Worm (Caenorhabditis elegans) whole organism, late embryonic: ENCODE measurements around the gene F54D5.2.

ENCODE experiments used
- C08G9.2 ChIP-seq: sonication (generic microtip); optimal IDR thresholded peaks from 2 replicates; lab custom pipeline; 2016; ENCODE audit warnings: mild to moderate bottlenecking, missing genetic modification characterization, moderate library complexity, missing compliant biosample characterization
- K02D7.2 ChIP-seq: sonication (generic microtip); optimal IDR thresholded peaks from 2 replicates; lab custom pipeline; 2017; ENCODE audit warnings: mild to moderate bottlenecking, missing genetic modification characterization, missing compliant biosample characterization
- Y22D7AL.16 ChIP-seq: sonication (generic microtip); optimal IDR thresholded peaks from 2 replicates; lab custom pipeline; 2016; ENCODE audit warnings: missing genetic modification characterization, missing compliant biosample characterization
- ahr-1 ChIP-seq: sonication (generic microtip); optimal IDR thresholded peaks from 2 replicates; lab custom pipeline; 2016; ENCODE audit warnings: missing genetic modification characterization, missing compliant biosample characterization
- ama-1 ChIP-seq: fragments of 150-350 bp; optimal IDR thresholded peaks from 2 replicates; lab custom pipeline; 2014
- ceh-18 ChIP-seq: sonication (generic microtip); optimal IDR thresholded peaks from 2 replicates; lab custom pipeline; 2016; ENCODE audit warnings: missing genetic modification characterization, missing compliant biosample characterization
- ceh-34 ChIP-seq: sonication (generic microtip); optimal IDR thresholded peaks from 2 replicates; lab custom pipeline; 2016; ENCODE audit warnings: mild to moderate bottlenecking, missing genetic modification characterization, missing compliant biosample characterization
- ceh-48 ChIP-seq: sonication (generic microtip); optimal IDR thresholded peaks from 2 replicates; lab custom pipeline; 2016; ENCODE audit warnings: missing genetic modification characterization, inconsistent platforms, missing compliant biosample characterization
- ceh-6 ChIP-seq: fragments of 200-800 bp; sonication (Bioruptor generic); optimal IDR thresholded peaks from 2 replicates; lab custom pipeline; 2018; ENCODE audit warnings: mild to moderate bottlenecking, missing genetic modification characterization, missing compliant biosample characterization
- che-1 ChIP-seq: sonication (generic microtip); optimal IDR thresholded peaks from 2 replicates; lab custom pipeline; 2016; ENCODE audit warnings: mild to moderate bottlenecking, missing genetic modification characterization, missing compliant biosample characterization
- dmd-4 ChIP-seq: sonication (generic microtip); optimal IDR thresholded peaks from 2 replicates; lab custom pipeline; 2016; ENCODE audit warnings: borderline replicate concordance, missing genetic modification characterization, missing compliant biosample characterization
- dve-1 ChIP-seq: sonication (generic microtip); optimal IDR thresholded peaks from 2 replicates; lab custom pipeline; 2017; ENCODE audit warnings: antibody characterized with exemption, mild to moderate bottlenecking, missing genetic modification characterization, missing compliant biosample characterization
- elt-2 ChIP-seq: sonication (generic microtip); optimal IDR thresholded peaks from 2 replicates; lab custom pipeline; 2016; ENCODE audit warnings: missing genetic modification reagents, missing genetic modification characterization, missing compliant biosample characterization
- fax-1 ChIP-seq: sonication (generic microtip); optimal IDR thresholded peaks from 2 replicates; lab custom pipeline; 2016; ENCODE audit warnings: missing genotype, missing genetic modification characterization, missing compliant biosample characterization
- fkh-10 ChIP-seq: fragments of 150-350 bp; optimal IDR thresholded peaks from 2 replicates; lab custom pipeline; 2014; ENCODE audit warnings: missing biosample characterization, missing genetic modification reagents, missing genetic modification characterization
- gmeb-2 ChIP-seq: sonication (generic microtip); optimal IDR thresholded peaks from 2 replicates; lab custom pipeline; 2016; ENCODE audit warnings: missing genetic modification characterization, inconsistent platforms, missing compliant biosample characterization
- hlh-13 ChIP-seq: fragments of 200-800 bp; sonication (Bioruptor generic); optimal IDR thresholded peaks from 2 replicates; lab custom pipeline; 2018; ENCODE audit warnings: mild to moderate bottlenecking, missing genetic modification characterization, missing compliant biosample characterization
- hlh-30 ChIP-seq: sonication (generic microtip); optimal IDR thresholded peaks from 2 replicates; lab custom pipeline; 2017; ENCODE audit warnings: antibody characterized with exemption, missing genetic modification characterization, missing compliant biosample characterization; ENCODE audit not compliant: insufficient read depth
- lim-6 ChIP-seq: sonication (generic microtip); optimal IDR thresholded peaks from 2 replicates; lab custom pipeline; 2016; ENCODE audit warnings: missing genetic modification characterization, missing compliant biosample characterization
- lin-11 ChIP-seq: fragments of 200-800 bp; sonication (Bioruptor generic); optimal IDR thresholded peaks from 2 replicates; lab custom pipeline; 2018; ENCODE audit warnings: mild to moderate bottlenecking, missing genetic modification characterization, missing compliant biosample characterization
- madf-2 ChIP-seq: sonication (generic microtip); optimal IDR thresholded peaks from 2 replicates; lab custom pipeline; 2017; ENCODE audit warnings: missing genetic modification characterization, missing compliant biosample characterization
- mec-3 ChIP-seq: sonication (generic microtip); optimal IDR thresholded peaks from 2 replicates; lab custom pipeline; 2016; ENCODE audit warnings: borderline replicate concordance, missing genetic modification characterization, missing compliant biosample characterization
- nfya-1 ChIP-seq: sonication (generic microtip); optimal IDR thresholded peaks from 2 replicates; lab custom pipeline; 2017; ENCODE audit warnings: missing genetic modification characterization, mild to moderate bottlenecking, missing compliant biosample characterization, antibody characterized with exemption, moderate library complexity
- nhr-11 ChIP-seq: fragments of 150-350 bp; optimal IDR thresholded peaks from 2 replicates; lab custom pipeline; 2014; ENCODE audit warnings: missing biosample characterization, missing genetic modification characterization
- nhr-232 ChIP-seq: sonication (generic microtip); optimal IDR thresholded peaks from 2 replicates; lab custom pipeline; 2016; ENCODE audit warnings: missing genetic modification characterization, missing compliant biosample characterization
- npax-4 ChIP-seq: sonication (generic microtip); optimal IDR thresholded peaks from 2 replicates; lab custom pipeline; 2016; ENCODE audit warnings: missing genetic modification characterization, missing compliant biosample characterization
- odd-2 ChIP-seq: sonication (generic microtip); optimal IDR thresholded peaks from 2 replicates; lab custom pipeline; 2017; ENCODE audit warnings: antibody characterized with exemption, mild to moderate bottlenecking, missing genetic modification characterization, missing compliant biosample characterization
- pag-3 ChIP-seq: sonication (generic microtip); optimal IDR thresholded peaks from 2 replicates; lab custom pipeline; 2016; ENCODE audit warnings: missing compliant biosample characterization, missing genetic modification characterization, borderline replicate concordance
- pat-9 ChIP-seq: fragments of 200-800 bp; sonication (Bioruptor generic); optimal IDR thresholded peaks from 2 replicates; lab custom pipeline; 2018; ENCODE audit warnings: mild to moderate bottlenecking, missing genetic modification characterization, moderate library complexity, missing compliant biosample characterization
- pax-1 ChIP-seq: fragments of 150-350 bp; optimal IDR thresholded peaks from 2 replicates; lab custom pipeline; 2014; ENCODE audit warnings: missing biosample characterization, missing genetic modification characterization
- pha-2 ChIP-seq: sonication (generic microtip); optimal IDR thresholded peaks from 2 replicates; lab custom pipeline; 2017; ENCODE audit warnings: mild to moderate bottlenecking, missing genetic modification characterization, missing compliant biosample characterization
- rnt-1 ChIP-seq: sonication (generic microtip); optimal IDR thresholded peaks from 2 replicates; lab custom pipeline; 2016; ENCODE audit warnings: missing genetic modification characterization, missing compliant biosample characterization
- sdc-2 ChIP-seq: sonication (generic microtip); optimal IDR thresholded peaks from 2 replicates; lab custom pipeline; 2016; ENCODE audit warnings: missing genotype, missing genetic modification characterization, missing compliant biosample characterization
- sox-4 ChIP-seq: sonication (generic microtip); optimal IDR thresholded peaks from 2 replicates; lab custom pipeline; 2017; ENCODE audit warnings: mild to moderate bottlenecking, missing genetic modification characterization, inconsistent platforms, missing compliant biosample characterization
- tbx-7 ChIP-seq: sonication (generic microtip); optimal IDR thresholded peaks from 2 replicates; lab custom pipeline; 2016; ENCODE audit warnings: missing genotype, missing genetic modification characterization, missing compliant biosample characterization
- unc-3 ChIP-seq, 2 experiments: fragments of 200-800 bp in 1 of 2; sonication (Bioruptor generic) in 1 of 2; sonication (generic microtip) in 1 of 2; conservative IDR thresholded peaks in 1 of 2; optimal IDR thresholded peaks in 1 of 2; 2 replicates each; pipeline versions ENCODE4 v1.3.6 to Lab custom; 2016 to 2022; ENCODE audit warnings: missing compliant biosample characterization in 2 of 2, missing genetic modification characterization in 2 of 2, missing genetic modification reagents in 1 of 2
- unc-86 ChIP-seq: sonication (generic microtip); optimal IDR thresholded peaks from 2 replicates; lab custom pipeline; 2016; ENCODE audit warnings: missing genetic modification characterization, missing compliant biosample characterization
- zip-5 ChIP-seq: sonication (generic microtip); optimal IDR thresholded peaks from 2 replicates; lab custom pipeline; 2016; ENCODE audit warnings: missing genetic modification characterization, missing compliant biosample characterization
- ztf-16 ChIP-seq: sonication (generic microtip); optimal IDR thresholded peaks from 2 replicates; lab custom pipeline; 2017; ENCODE audit warnings: missing genetic modification characterization, missing compliant biosample characterization

Gene F54D5.2

ce11 chrII:11582698-11583097 is 9.7 kb downstream of the F54D5.2 start, which contains the start of gene ints-7:
TSS of gene ints-7 (plus strand) at chrII:11582849.
- TF ChIP-seq dmd-4 (tag; lab: Kevin White, UChicago) (no peak), unc-86 (tag; lab: Kevin White, UChicago) (no peak), hlh-13 (GFP tag; lab: Kevin White, UChicago) (no peak), ama-1 (no peak), ceh-48 (tag; lab: Kevin White, UChicago) (no peak), pat-9 (tag; lab: Kevin White, UChicago) (no peak), odd-2 (tag; lab: Kevin White, UChicago) (no peak), ztf-16 (tag; lab: Kevin White, UChicago) (no peak), tbx-7 (tag; lab: Kevin White, UChicago) (no peak), nfya-1 (tag; lab: Kevin White, UChicago) (no peak), madf-2 (tag; lab: Kevin White, UChicago) (no peak), npax-4 (tag; lab: Kevin White, UChicago) (no peak), unc-3 (GFP tag; conservative IDR thresholded peaks at IDR 0.05; lab: Robert Waterston, UW) (no peak), unc-3 (tag; optimal IDR thresholded peaks at IDR 0.05; lab: Kevin White, UChicago) (no peak), sdc-2 (tag; lab: Kevin White, UChicago) (no peak), K02D7.2 (tag; lab: Kevin White, UChicago) (no peak), ceh-6 (GFP tag; lab: Kevin White, UChicago) (no peak), ceh-18 (tag; lab: Kevin White, UChicago) (no peak), pha-2 (no peak)

ce11 chrII:11588304-11588703 is 15.3 kb downstream of the F54D5.2 start:
- no peak for TF ChIP-seq fax-1 (tag; lab: Kevin White, UChicago)
- no peak for TF ChIP-seq elt-2
- TF ChIP-seq Y22D7AL.16 (tag; lab: Kevin White, UChicago), result no peak
- no peak for TF ChIP-seq zip-5 (tag; lab: Kevin White, UChicago)
- TF ChIP-seq fkh-10 (GFP tag; lab: Kevin White, UChicago), result no peak
- no peak for TF ChIP-seq pha-2
- TF ChIP-seq gmeb-2 (tag; lab: Kevin White, UChicago), result no peak
- TF ChIP-seq nhr-232 (tag; lab: Kevin White, UChicago), result no peak
- no peak for TF ChIP-seq dve-1 (tag; lab: Kevin White, UChicago)
- TF ChIP-seq ceh-6 (GFP tag; lab: Kevin White, UChicago), result no peak
- TF ChIP-seq nhr-11 (tag; lab: Kevin White, UChicago), result no peak
- no peak for TF ChIP-seq npax-4 (tag; lab: Kevin White, UChicago)
- TF ChIP-seq, all 69 proteins: peak for 0

ce11 chrII:11591558-11591957 is 18.6 kb downstream of the F54D5.2 start:
- no peak for TF ChIP-seq ahr-1 (tag; lab: Kevin White, UChicago)
- no peak for TF ChIP-seq lin-11
- no peak for TF ChIP-seq lim-6 (tag; lab: Kevin White, UChicago)
- no peak for TF ChIP-seq pha-2
- no peak for TF ChIP-seq elt-2
- TF ChIP-seq nhr-232 (tag; lab: Kevin White, UChicago), result no peak
- no peak for TF ChIP-seq unc-3 (GFP tag; conservative IDR thresholded peaks at IDR 0.05; lab: Robert Waterston, UW)
- TF ChIP-seq unc-3 (tag; optimal IDR thresholded peaks at IDR 0.05; lab: Kevin White, UChicago), result no peak
- no peak for TF ChIP-seq che-1 (tag; lab: Kevin White, UChicago)
- no peak for TF ChIP-seq rnt-1 (tag; lab: Kevin White, UChicago)
- TF ChIP-seq ceh-34 (tag; lab: Kevin White, UChicago), result no peak
- TF ChIP-seq pat-9 (tag; lab: Kevin White, UChicago), result no peak
- no peak for TF ChIP-seq C08G9.2
- TF ChIP-seq sox-4 (tag; lab: Kevin White, UChicago), result no peak
- TF ChIP-seq pag-3 (tag; lab: Kevin White, UChicago), result no peak
- TF ChIP-seq sdc-2 (tag; lab: Kevin White, UChicago), result no peak
- TF ChIP-seq K02D7.2 (tag; lab: Kevin White, UChicago), result no peak
- TF ChIP-seq mec-3, result no peak
- no peak for TF ChIP-seq hlh-30
- no peak for TF ChIP-seq pax-1 (tag; lab: Kevin White, UChicago)
